Worm (Caenorhabditis elegans) whole organism, mixed stage, embryonic: Measurements from ENCODE around the gene mrp-1.

Experiments
- M03D4.4 ChIP-seq: sonication (generic microtip); optimal IDR thresholded peaks from 2 replicates; lab custom pipeline; 2017; ENCODE audit warnings: mild to moderate bottlenecking, missing genetic modification characterization, missing compliant biosample characterization
- bed-3 ChIP-seq: fragments of 200-800 bp; sonication (Bioruptor generic); optimal IDR thresholded peaks from 3 replicates; lab custom pipeline; 2018; ENCODE audit warnings: mild to moderate bottlenecking, missing genetic modification characterization, moderate library complexity, missing compliant biosample characterization
- blmp-1 ChIP-seq: fragments of 150-350 bp; optimal IDR thresholded peaks from 2 replicates; lab custom pipeline; 2014; ENCODE audit warnings: missing biosample characterization, missing genetic modification characterization
- ceh-39 ChIP-seq: fragments of 150-350 bp; optimal IDR thresholded peaks from 2 replicates; lab custom pipeline; 2014; ENCODE audit warnings: missing biosample characterization, missing genetic modification characterization
- ceh-83 ChIP-seq: fragments of 200-800 bp; sonication (Bioruptor generic); optimal IDR thresholded peaks from 2 replicates; lab custom pipeline; 2018; ENCODE audit warnings: mild to moderate bottlenecking, missing genetic modification characterization, missing compliant biosample characterization
- ces-1 ChIP-seq: fragments of 150-350 bp; optimal IDR thresholded peaks from 2 replicates; lab custom pipeline; 2014; ENCODE audit warnings: missing biosample characterization, missing genetic modification reagents, missing genetic modification characterization
- cnd-1 ChIP-seq: fragments of 200-800 bp; sonication (Bioruptor generic); optimal IDR thresholded peaks from 2 replicates; lab custom pipeline; 2018; ENCODE audit warnings: mild to moderate bottlenecking, missing genetic modification characterization, missing compliant biosample characterization
- drap-1 ChIP-seq: fragments of 200-800 bp; sonication (Bioruptor generic); optimal IDR thresholded peaks from 3 replicates; lab custom pipeline; 2018; ENCODE audit warnings: mild to moderate bottlenecking, missing genetic modification characterization, missing compliant biosample characterization
- elt-1 ChIP-seq: sonication (generic microtip); optimal IDR thresholded peaks from 2 replicates; lab custom pipeline; 2017; ENCODE audit warnings: missing genetic modification characterization, mild to moderate bottlenecking, missing compliant biosample characterization, antibody characterized with exemption, moderate library complexity, borderline replicate concordance; ENCODE audit not compliant: insufficient read depth
- elt-3 ChIP-seq: fragments of 150-350 bp; optimal IDR thresholded peaks from 2 replicates; lab custom pipeline; 2014; ENCODE audit warnings: missing biosample characterization, missing genetic modification characterization
- flh-1 ChIP-seq: fragments of 200-800 bp; sonication (Bioruptor generic); optimal IDR thresholded peaks from 2 replicates; lab custom pipeline; 2018; ENCODE audit warnings: mild to moderate bottlenecking, missing genetic modification characterization, moderate library complexity, missing compliant biosample characterization
- ham-2 ChIP-seq: fragments of 200-800 bp; sonication (Bioruptor generic); optimal IDR thresholded peaks from 2 replicates; lab custom pipeline; 2018; ENCODE audit warnings: mild to moderate bottlenecking, missing genetic modification characterization, missing compliant biosample characterization
- hlh-1 ChIP-seq: fragments of 150-350 bp; optimal IDR thresholded peaks from 2 replicates; lab custom pipeline; 2014; ENCODE audit warnings: missing biosample characterization, missing genetic modification reagents, missing genetic modification characterization
- lin-13 ChIP-seq: fragments of 150-350 bp; optimal IDR thresholded peaks from 2 replicates; lab custom pipeline; 2014; ENCODE audit warnings: missing biosample characterization, missing genetic modification characterization
- lin-32 ChIP-seq: fragments of 200-800 bp; sonication (Bioruptor generic); optimal IDR thresholded peaks from 2 replicates; lab custom pipeline; 2018; ENCODE audit warnings: mild to moderate bottlenecking, missing genetic modification characterization, missing compliant biosample characterization
- lsy-2 ChIP-seq: fragments of 150-350 bp; optimal IDR thresholded peaks from 2 replicates; lab custom pipeline; 2014; ENCODE audit warnings: missing biosample characterization, missing genetic modification characterization
- mab-5 ChIP-seq: fragments of 150-350 bp; optimal IDR thresholded peaks from 2 replicates; lab custom pipeline; 2014; ENCODE audit warnings: missing biosample characterization, missing genetic modification characterization
- mep-1 ChIP-seq: fragments of 150-350 bp; optimal IDR thresholded peaks from 2 replicates; lab custom pipeline; 2017; ENCODE audit warnings: missing biosample characterization, missing genetic modification reagents, missing genetic modification characterization, inconsistent platforms
- mls-2 ChIP-seq: sonication (generic microtip); optimal IDR thresholded peaks from 2 replicates; lab custom pipeline; 2016; ENCODE audit warnings: mild to moderate bottlenecking, missing genetic modification characterization, moderate library complexity, missing compliant biosample characterization
- nhr-12 ChIP-seq: fragments of 150-350 bp; optimal IDR thresholded peaks from 2 replicates; lab custom pipeline; 2014; ENCODE audit warnings: missing biosample characterization, missing genetic modification characterization
- nhr-2 ChIP-seq: fragments of 150-350 bp; optimal IDR thresholded peaks from 2 replicates; lab custom pipeline; 2014; ENCODE audit warnings: missing biosample characterization, missing genetic modification characterization
- nhr-237 ChIP-seq: fragments of 150-350 bp; optimal IDR thresholded peaks from 2 replicates; lab custom pipeline; 2014; ENCODE audit warnings: missing biosample characterization, missing genetic modification characterization
- nhr-28 ChIP-seq: fragments of 150-350 bp; optimal IDR thresholded peaks from 2 replicates; lab custom pipeline; 2014; ENCODE audit warnings: missing biosample characterization, missing genetic modification characterization
- nhr-76 ChIP-seq: sonication (generic microtip); optimal IDR thresholded peaks from 2 replicates; lab custom pipeline; 2017; ENCODE audit warnings: missing biosample characterization, missing genetic modification characterization
- pha-4 ChIP-seq: fragments of 150-350 bp; optimal IDR thresholded peaks from 2 replicates; lab custom pipeline; 2018; ENCODE audit warnings: missing biosample characterization, missing genetic modification reagents, missing genetic modification characterization
- sem-2 ChIP-seq: fragments of 200-800 bp; sonication (Bioruptor generic); optimal IDR thresholded peaks from 2 replicates; lab custom pipeline; 2018; ENCODE audit warnings: mild to moderate bottlenecking, missing genetic modification characterization, missing compliant biosample characterization
- snpc-4 ChIP-seq: fragments of 150-350 bp; optimal IDR thresholded peaks from 2 replicates; lab custom pipeline; 2014; ENCODE audit warnings: missing biosample characterization, missing genetic modification characterization
- sptf-1 ChIP-seq: sonication (generic microtip); optimal IDR thresholded peaks from 2 replicates; lab custom pipeline; 2017; ENCODE audit warnings: mild to moderate bottlenecking, missing genetic modification characterization, moderate library complexity, missing compliant biosample characterization
- tbx-8 ChIP-seq: fragments of 200-800 bp; sonication (Bioruptor generic); optimal IDR thresholded peaks from 2 replicates; lab custom pipeline; 2018; ENCODE audit warnings: mild to moderate bottlenecking, missing genetic modification characterization, moderate library complexity, missing compliant biosample characterization
- unc-120 ChIP-seq: sonication (generic microtip); optimal IDR thresholded peaks from 2 replicates; lab custom pipeline; 2017; ENCODE audit warnings: missing genetic modification characterization, missing compliant biosample characterization; ENCODE audit not compliant: poor library complexity, severe bottlenecking
- unc-39 ChIP-seq: fragments of 150-350 bp; optimal IDR thresholded peaks from 2 replicates; lab custom pipeline; 2014; ENCODE audit warnings: missing biosample characterization, missing genetic modification characterization
- unc-62 ChIP-seq: fragments of 150-350 bp; optimal IDR thresholded peaks from 2 replicates; lab custom pipeline; 2014; ENCODE audit warnings: missing biosample characterization, missing genetic modification reagents, missing genetic modification characterization
- zip-8 ChIP-seq: fragments of 150-350 bp; optimal IDR thresholded peaks from 2 replicates; lab custom pipeline; 2014; ENCODE audit warnings: missing biosample characterization, missing genetic modification characterization

Gene mrp-1

ce11 chrX:593245-593733 is 5.6 kb upstream of the mrp-1 start (continued):
- TF ChIP-seq blmp-1 (tag; lab: Kevin White, UChicago) = no peak
- no peak for TF ChIP-seq nhr-76
- TF ChIP-seq unc-39 = no peak

ce11 chrX:591056-591455 is 3.4 kb upstream of the mrp-1 start:
- TF ChIP-seq M03D4.4 (tag; lab: Kevin White, UChicago) (no peak), ceh-39 (no peak), tbx-8 (GFP tag; lab: Kevin White, UChicago) (no peak), nhr-237 (tag; lab: Kevin White, UChicago) (no peak), mls-2 (no peak), nhr-28 (tag; lab: Kevin White, UChicago) (no peak), elt-1 (no peak), snpc-4 (tag; lab: Kevin White, UChicago) (no peak), lin-32 (no peak), nhr-2 (tag; lab: Kevin White, UChicago) (no peak)
- TF ChIP-seq, all 35 proteins: peak for 0

ce11 chrX:585598-586217 is 2.0 kb downstream of the mrp-1 start:
- TF ChIP-seq nhr-237 (tag; lab: Kevin White, UChicago) = no peak
- no peak for TF ChIP-seq cnd-1
- TF ChIP-seq elt-1 = peak; percentile 65
- TF ChIP-seq ces-1 (GFP tag; lab: Kevin White, UChicago) = no peak

ce11 chrX:581754-582153 is 5.9 kb downstream of the mrp-1 start:
- TF ChIP-seq nhr-28 (tag; lab: Kevin White, UChicago) (no peak), ham-2 (no peak), elt-3 (no peak), pha-4 (no peak), unc-62 (no peak)

ce11 chrX:575084-575483 is 12.6 kb downstream of the mrp-1 start:
- no peak for TF ChIP-seq lsy-2 (tag; lab: Kevin White, UChicago)
- TF ChIP-seq nhr-12 = no peak
- no peak for TF ChIP-seq drap-1 (GFP tag; lab: Kevin White, UChicago)
- TF ChIP-seq ceh-39 = no peak
- TF ChIP-seq nhr-76 = no peak
- no peak for TF ChIP-seq snpc-4 (tag; lab: Kevin White, UChicago)
- TF ChIP-seq lin-13 (tag; lab: Kevin White, UChicago) = no peak
- TF ChIP-seq M03D4.4 (tag; lab: Kevin White, UChicago) = no peak
- TF ChIP-seq mep-1 (tag; lab: Kevin White, UChicago) = no peak
- no peak for TF ChIP-seq bed-3 (GFP tag; lab: Kevin White, UChicago)
- no peak for TF ChIP-seq cnd-1
- TF ChIP-seq unc-62 = no peak

ce11 chrX:573270-573669 is 14.4 kb downstream of the mrp-1 start:
- no peak for TF ChIP-seq nhr-12
- no peak for TF ChIP-seq hlh-1 (tag; lab: Kevin White, UChicago)
- peak; percentile 38 for TF ChIP-seq nhr-237 (tag; lab: Kevin White, UChicago)
- TF ChIP-seq elt-3 = peak; percentile 75
- peak; percentile 85 for TF ChIP-seq zip-8
- TF ChIP-seq unc-62 = peak; percentile 2
- no peak for TF ChIP-seq sptf-1 (tag; lab: Kevin White, UChicago)
- no peak for TF ChIP-seq cnd-1
- TF ChIP-seq nhr-2 (tag; lab: Kevin White, UChicago) = peak; percentile 2
- TF ChIP-seq mls-2 = no peak
- no peak for TF ChIP-seq ham-2
- no peak for TF ChIP-seq ceh-83 (GFP tag; lab: Kevin White, UChicago)

ce11 chrX:572601-573000 is 15.1 kb downstream of the mrp-1 start, which contains the start of gene mrp-2:
mrp-2 (minus strand) TSS chrX:572701.
- TF ChIP-seq zip-8 = no peak
- TF ChIP-seq mep-1 (tag; lab: Kevin White, UChicago) = no peak
- no peak for TF ChIP-seq pha-4
- TF ChIP-seq mls-2 = no peak
- TF ChIP-seq nhr-28 (tag; lab: Kevin White, UChicago) = no peak
- no peak for TF ChIP-seq drap-1 (GFP tag; lab: Kevin White, UChicago)
- TF ChIP-seq mab-5 (tag; lab: Kevin White, UChicago) = no peak
- TF ChIP-seq sem-2 (GFP tag; lab: Kevin White, UChicago) = no peak
- TF ChIP-seq nhr-76 = no peak
- TF ChIP-seq unc-120 = no peak
- no peak for TF ChIP-seq snpc-4 (tag; lab: Kevin White, UChicago)
- no peak for TF ChIP-seq ceh-39
- no peak for TF ChIP-seq flh-1 (GFP tag; lab: Kevin White, UChicago)
- no peak for TF ChIP-seq bed-3 (GFP tag; lab: Kevin White, UChicago)
- TF ChIP-seq M03D4.4 (tag; lab: Kevin White, UChicago) = no peak
- TF ChIP-seq nhr-237 (tag; lab: Kevin White, UChicago) = no peak
- no peak for TF ChIP-seq sptf-1 (tag; lab: Kevin White, UChicago)
- TF ChIP-seq lin-13 (tag; lab: Kevin White, UChicago) = no peak
- TF ChIP-seq hlh-1 (tag; lab: Kevin White, UChicago) = no peak
